Fruit fly (Drosophila melanogaster): Measurements from ENCODE around the gene ko.

Gene ko

DNA sequence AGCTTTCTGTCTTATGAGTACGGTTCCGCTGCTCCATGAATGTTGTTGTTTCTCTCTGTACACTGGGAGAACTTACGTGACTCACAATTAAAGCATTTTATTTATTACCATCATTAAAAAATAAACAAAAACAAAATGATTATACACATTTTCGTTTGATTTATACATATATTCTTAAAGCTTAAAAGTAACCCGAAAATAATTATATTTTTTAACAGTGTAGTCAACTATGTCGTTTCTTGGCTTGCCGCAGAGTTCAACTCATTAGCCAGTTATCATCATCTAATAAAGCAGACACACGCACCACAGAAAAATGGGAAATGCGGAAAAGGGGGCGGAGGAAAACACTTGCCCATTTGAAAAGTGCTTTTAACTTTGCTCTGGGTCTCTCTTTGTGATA is 93.6 kb downstream of the ko start (continued):
- TF ChIP-seq Optix (GFP tag; IDR thresholded peaks at IDR 0.05) (no peak; the same call in 2 of the 3 replicates), CG6254 (GFP tag; optimal IDR thresholded peaks at IDR 0.05) (peak; percentile 57), CG34376 (GFP tag; optimal IDR thresholded peaks at IDR 0.05) (peak; percentile 0), CG9727 (GFP tag; optimal IDR thresholded peaks at IDR 0.05) (peak; percentile 81), zfh1 (GFP tag; IDR thresholded peaks at IDR 0.05) (peak; percentile 67), Dip3 (GFP tag; optimal IDR thresholded peaks at IDR 0.05) (peak; percentile 53), Side (GFP tag; optimal IDR thresholded peaks at IDR 0.05) (peak; percentile 29), ham (GFP tag; IDR thresholded peaks at IDR 0.05) (peak; percentile 31; the same call in 1 of the 2 replicates), wek (GFP tag; optimal IDR thresholded peaks at IDR 0.05) (peak; percentile 34), slbo (GFP tag; IDR thresholded peaks at IDR 0.05) (peak; percentile 85), CG18764 (GFP tag; optimal IDR thresholded peaks at IDR 0.05) (peak; percentile 59), GATAe (GFP tag; conservative IDR thresholded peaks at IDR 0.05) (peak; percentile 52; the same call in 1 of the 2 replicates), CG4707 (GFP tag; optimal IDR thresholded peaks at IDR 0.05) (peak; percentile 65), fu2 (GFP tag; optimal IDR thresholded peaks at IDR 0.05) (peak; percentile 44), ac (GFP tag; optimal IDR thresholded peaks at IDR 0.05) (no peak), peb (GFP tag; IDR thresholded peaks at IDR 0.05) (peak; percentile 74), CG7745 (tag; optimal IDR thresholded peaks at IDR 0.05) (no peak), CG6854 (GFP tag; optimal IDR thresholded peaks at IDR 0.05) (no peak), h (optimal IDR thresholded peaks at IDR 0.05) (no peak), Hr51 (GFP tag; optimal IDR thresholded peaks at IDR 0.05) (peak; percentile 44 to 88), CG15601 (tag; optimal IDR thresholded peaks at IDR 0.05) (peak; percentile 83), Dek (tag; optimal IDR thresholded peaks at IDR 0.05) (peak; percentile 67), cato (GFP tag; optimal IDR thresholded peaks at IDR 0.05; ENCODE audit: borderline replicate concordance) (peak; percentile 38), CG14710 (tag; optimal IDR thresholded peaks at IDR 0.05) (peak; percentile 81), Atf6 (GFP tag; IDR thresholded peaks at IDR 0.05) (peak; percentile 84), CG11695 (GFP tag; IDR thresholded peaks at IDR 0.05) (peak; percentile 80), CG1233 (GFP tag; optimal IDR thresholded peaks at IDR 0.05) (peak; percentile 60), NK7.1 (GFP tag; optimal IDR thresholded peaks at IDR 0.05) (peak; percentile 23), repo (GFP tag; optimal IDR thresholded peaks at IDR 0.05) (peak; percentile 3), lab (GFP tag; optimal IDR thresholded peaks at IDR 0.05) (peak; percentile 83), otp (GFP tag; IDR thresholded peaks at IDR 0.05) (peak; percentile 76; the same call in 2 of the 3 replicates), Dref (GFP tag; IDR thresholded peaks at IDR 0.05) (no peak), CG8089 (GFP tag; optimal IDR thresholded peaks at IDR 0.05) (peak; percentile 47), chm (GFP tag; IDR thresholded peaks at IDR 0.05) (peak; percentile 58), CG12769 (tag; optimal IDR thresholded peaks at IDR 0.05) (peak; percentile 79), ara (GFP tag; IDR thresholded peaks at IDR 0.05) (peak; percentile 75), CG10209 (GFP tag; optimal IDR thresholded peaks at IDR 0.05) (peak; percentile 78), Scr (GFP tag; IDR thresholded peaks at IDR 0.05; ENCODE audit: partially characterized antibody) (no peak), CG7839 (tag; optimal IDR thresholded peaks at IDR 0.05) (peak; percentile 88), aop (GFP tag; IDR thresholded peaks at IDR 0.05) (no peak), CG2199 (GFP tag; IDR thresholded peaks at IDR 0.05) (no peak), fd3F (GFP tag; optimal IDR thresholded peaks at IDR 0.05) (peak; percentile 66), Nf-YC (tag; optimal IDR thresholded peaks at IDR 0.05) (peak; percentile 34), pb (GFP tag; optimal IDR thresholded peaks at IDR 0.05) (peak; percentile 37), Dip2 (GFP tag; IDR thresholded peaks at IDR 0.05) (no peak), fd64A (GFP tag; optimal IDR thresholded peaks at IDR 0.05) (peak; percentile 26), Stat92E (GFP tag; optimal IDR thresholded peaks at IDR 0.05) (no peak), gt (GFP tag; IDR thresholded peaks at IDR 0.05) (no peak), Atf3 (GFP tag; optimal IDR thresholded peaks at IDR 0.05) (peak; percentile 41), gsb (GFP tag; IDR thresholded peaks at IDR 0.05) (0 out of 2 replicates have a peak, but pooled peaks have one; percentile 48), caup (GFP tag; optimal IDR thresholded peaks at IDR 0.05; ENCODE audit: severe bottlenecking) (peak; percentile 74)
